Worm (Caenorhabditis elegans): Measurements from ENCODE around the gene cutl-16.

Gene cutl-16

DNA sequence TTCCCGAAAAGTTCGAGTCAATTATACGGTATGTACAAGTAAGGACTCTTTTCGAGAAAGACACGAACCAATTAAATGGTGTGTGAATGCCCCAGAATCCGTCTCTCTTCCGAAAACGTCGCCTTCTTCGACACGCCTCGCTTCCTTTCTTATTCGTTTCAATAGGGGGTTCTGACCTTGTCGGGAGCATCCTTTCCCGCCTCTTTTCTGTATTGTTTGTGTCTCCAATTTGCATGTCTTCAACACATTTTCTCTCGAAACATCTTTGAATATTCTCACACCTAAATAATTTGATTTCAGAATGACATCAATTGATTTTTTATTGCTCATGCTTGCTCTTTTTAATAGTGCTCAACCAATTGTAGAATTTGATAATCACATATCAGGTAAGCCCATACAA is at the start of gene cutl-16:
Gene cutl-16, plus strand, starts transcription at position 301 of the 400 bp plus-strand sequence.
- no peak for TF ChIP-seq dsc-1 (tag; optimal IDR thresholded peaks at IDR 0.05)
- TF ChIP-seq mab-9 (GFP tag; IDR thresholded peaks at IDR 0.05): no peak
- TF ChIP-seq mep-1 (tag; optimal IDR thresholded peaks at IDR 0.05): no peak
- no peak for TF ChIP-seq Y116A8C.19 (tag; optimal IDR thresholded peaks at IDR 0.05; ENCODE audit: borderline replicate concordance)
- TF ChIP-seq zag-1 (tag; optimal IDR thresholded peaks at IDR 0.05): no peak
- no peak for TF ChIP-seq isw-1 (GFP tag; IDR thresholded peaks at IDR 0.05)
- TF ChIP-seq dpl-1 (GFP tag; optimal IDR thresholded peaks at IDR 0.05): no peak
- no peak for TF ChIP-seq ztf-11 (tag; optimal IDR thresholded peaks at IDR 0.05)
- no peak for TF ChIP-seq nhr-71 (tag; optimal IDR thresholded peaks at IDR 0.05)
- no peak for TF ChIP-seq lin-14 (GFP tag; optimal IDR thresholded peaks at IDR 0.05)
- TF ChIP-seq nhr-19 (GFP tag; conservative IDR thresholded peaks at IDR 0.05): no peak

DNA sequence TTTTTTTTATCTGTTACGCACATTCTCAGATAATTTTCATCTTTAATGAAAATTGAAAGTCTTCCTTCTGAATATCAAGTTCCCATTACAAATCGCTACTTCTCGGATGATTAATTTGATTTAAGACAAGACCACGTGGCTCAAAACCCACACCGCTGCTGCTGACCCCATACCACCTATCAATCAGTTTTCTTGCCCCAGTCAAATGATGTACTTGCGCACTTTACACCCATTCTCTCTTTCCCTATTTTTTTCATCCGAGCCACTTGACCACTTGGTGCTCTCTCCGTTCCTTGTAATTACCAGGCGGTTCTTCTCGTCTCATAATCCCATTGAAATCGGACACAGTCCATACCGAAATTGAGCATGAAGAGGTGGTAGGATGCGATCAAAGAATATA is 47.2 kb upstream of the cutl-16 start:
- TF ChIP-seq pag-3 (tag; optimal IDR thresholded peaks at IDR 0.05; ENCODE audit: borderline replicate concordance, insufficient read depth): no peak
- peak; percentile 24 for TF ChIP-seq rnt-1 (tag; optimal IDR thresholded peaks at IDR 0.05)

DNA sequence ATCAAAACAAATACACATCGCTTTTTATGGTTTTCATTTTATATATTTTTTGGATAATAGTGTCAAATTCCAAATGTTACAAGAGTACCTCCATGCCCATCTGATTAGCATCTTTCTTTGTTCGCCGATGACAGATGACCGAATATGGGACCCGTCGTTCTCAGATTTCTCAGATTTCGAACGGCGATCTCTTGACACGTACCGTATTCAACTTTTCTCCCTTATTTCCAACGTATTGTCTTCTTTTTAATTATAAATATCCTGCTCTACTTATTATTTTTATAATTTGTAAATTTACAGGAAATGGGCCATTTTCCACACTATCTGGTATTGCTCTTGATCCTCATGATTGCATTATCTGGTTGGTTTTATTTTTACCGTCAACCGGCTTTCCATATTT is 42.8 kb upstream of the cutl-16 start, which contains the start of gene zig-10:
Gene zig-10, plus strand, starts transcription at position 301 of the 400 bp plus-strand sequence.
- TF ChIP-seq egl-27 (tag; optimal IDR thresholded peaks at IDR 0.05) (no peak), ceh-8 (GFP tag; optimal IDR thresholded peaks at IDR 0.05) (no peak), vab-15 (tag; optimal IDR thresholded peaks at IDR 0.05) (no peak), dpl-1 (GFP tag; optimal IDR thresholded peaks at IDR 0.05) (no peak), unc-30 (tag; optimal IDR thresholded peaks at IDR 0.05) (no peak), ces-1 (GFP tag; optimal IDR thresholded peaks at IDR 0.05) (no peak), fos-1 (tag; optimal IDR thresholded peaks at IDR 0.05) (no peak), skn-1 (tag; optimal IDR thresholded peaks at IDR 0.05) (no peak), aly-2 (tag; optimal IDR thresholded peaks at IDR 0.05) (no peak), C34B4.2 (tag; optimal IDR thresholded peaks at IDR 0.05) (no peak), lin-15B (tag; optimal IDR thresholded peaks at IDR 0.05) (no peak), snpc-4 (tag; optimal IDR thresholded peaks at IDR 0.05) (no peak), irx-1 (tag; optimal IDR thresholded peaks at IDR 0.05) (no peak), ama-1 (optimal IDR thresholded peaks at IDR 0.05) (no peak), elt-3 (tag; optimal IDR thresholded peaks at IDR 0.05) (no peak), pag-3 (tag; optimal IDR thresholded peaks at IDR 0.05; ENCODE audit: borderline replicate concordance, insufficient read depth) (no peak), nhr-76 (tag; optimal IDR thresholded peaks at IDR 0.05) (no peak), lin-14 (GFP tag; optimal IDR thresholded peaks at IDR 0.05) (no peak), mdl-1 (tag; optimal IDR thresholded peaks at IDR 0.05) (no peak)

DNA sequence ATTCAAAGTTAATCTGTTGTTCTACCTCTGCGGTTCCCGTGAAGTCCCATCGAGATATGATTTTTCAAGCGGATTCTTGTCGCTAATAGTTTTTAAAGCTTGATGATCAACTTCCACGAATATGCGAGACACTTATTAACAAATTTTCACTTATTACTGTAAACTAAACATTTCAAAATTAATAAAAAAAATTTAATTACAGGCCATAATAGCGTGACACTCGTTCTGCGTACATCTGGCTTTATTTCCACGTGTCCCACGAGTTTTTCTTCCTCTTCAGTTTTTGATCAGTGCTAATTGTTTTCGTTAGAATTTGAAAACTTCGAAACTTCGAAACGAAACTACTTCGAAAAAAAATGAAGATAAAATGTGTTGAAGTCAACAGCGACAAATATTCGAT is 39.6 kb upstream of the cutl-16 start, which contains the start of gene btb-2:
Gene btb-2, plus strand, starts transcription at position 301 of the 400 bp plus-strand sequence.
- TF ChIP-seq fos-1 (tag; optimal IDR thresholded peaks at IDR 0.05): no peak
- TF ChIP-seq unc-62 (GFP tag; optimal IDR thresholded peaks at IDR 0.05): no peak
- TF ChIP-seq fkh-10 (GFP tag; optimal IDR thresholded peaks at IDR 0.05): no peak
- no peak for TF ChIP-seq nhr-11 (tag; optimal IDR thresholded peaks at IDR 0.05)
- no peak for TF ChIP-seq unc-130 (tag; optimal IDR thresholded peaks at IDR 0.05)
- no peak for TF ChIP-seq mdl-1 (tag; optimal IDR thresholded peaks at IDR 0.05)
- TF ChIP-seq ztf-4 (tag; optimal IDR thresholded peaks at IDR 0.05): no peak

DNA sequence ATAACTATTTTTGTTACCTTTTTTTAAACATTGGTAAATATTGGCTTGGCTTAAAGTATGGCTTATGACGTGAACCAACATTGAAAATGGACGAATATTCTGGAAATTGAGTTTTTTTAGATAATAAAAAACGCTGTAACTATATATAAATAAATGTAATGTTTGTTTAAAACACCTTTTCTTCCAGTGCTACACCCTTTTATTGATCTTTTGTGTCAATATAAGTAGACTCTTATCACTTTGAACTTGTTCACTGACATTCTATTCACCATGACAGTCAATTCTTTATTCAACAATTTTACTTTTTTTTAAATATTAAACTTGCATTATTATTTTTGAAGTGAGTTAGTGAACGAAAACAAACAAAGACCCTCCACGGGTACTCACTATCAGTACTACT is 38.0 kb upstream of the cutl-16 start, which contains the start of gene T25D10.1:
Gene T25D10.1, plus strand, starts transcription at position 169 of the 400 bp plus-strand sequence.
- TF ChIP-seq elt-2 (tag; optimal IDR thresholded peaks at IDR 0.05) (peak; percentile 37), zag-1 (tag; optimal IDR thresholded peaks at IDR 0.05) (no peak)
